Worm (Caenorhabditis elegans): ENCODE measurements around the gene F01D4.5.

F01D4.5 gene

ce11 chrIV:10483607-10484117 is at the start of gene F01D4.5, which contains the start of gene ced-5:
Gene F01D4.5 (minus strand): TSS chrIV:10483657.
Gene ced-5 (plus strand): TSS chrIV:10484110.
- TF ChIP-seq ets-4 (GFP tag; optimal IDR thresholded peaks at IDR 0.05) (no peak), bed-1 (GFP tag; IDR thresholded peaks at IDR 0.05) (0 out of 2 replicates have a peak, but pooled peaks have one; percentile 54), ztf-28 (GFP tag; IDR thresholded peaks at IDR 0.05) (0 out of 2 replicates have a peak, but pooled peaks have one; percentile 64), nhr-120 (GFP tag; IDR thresholded peaks at IDR 0.05) (no peak), lin-40 (tag; optimal IDR thresholded peaks at IDR 0.05) (peak; percentile 72), Y67H2A.10 (GFP tag; conservative IDR thresholded peaks at IDR 0.05) (0 out of 2 replicates have a peak, but pooled peaks have one; percentile 11), mcd-1 (GFP tag; IDR thresholded peaks at IDR 0.05) (peak; percentile 68), snpc-3.4 (tag; optimal IDR thresholded peaks at IDR 0.05) (no peak), let-526 (GFP tag; IDR thresholded peaks at IDR 0.05) (peak; percentile 79; the same call in 1 of the 2 replicates), ceh-27 (GFP tag; optimal IDR thresholded peaks at IDR 0.05) (peak; percentile 82), nhr-27 (tag; optimal IDR thresholded peaks at IDR 0.05) (no peak), tlf-1 (GFP tag; optimal IDR thresholded peaks at IDR 0.05) (peak; percentile 40), C17E4.6 (GFP tag; IDR thresholded peaks at IDR 0.05) (no peak), madf-3 (GFP tag; IDR thresholded peaks at IDR 0.05) (no peak), die-1 (tag; optimal IDR thresholded peaks at IDR 0.05) (no peak), ceh-91 (GFP tag; IDR thresholded peaks at IDR 0.05) (0 out of 2 replicates have a peak, but pooled peaks have one; percentile 22), F22D6.2 (tag; optimal IDR thresholded peaks at IDR 0.05) (peak; percentile 80), D2030.7 (GFP tag; IDR thresholded peaks at IDR 0.05) (peak; percentile 43; the same call in 1 of the 2 replicates), nhr-80 (tag; optimal IDR thresholded peaks at IDR 0.05) (peak; percentile 35), attf-3 (GFP tag; conservative IDR thresholded peaks at IDR 0.05) (no peak), F52B5.7 (tag; optimal IDR thresholded peaks at IDR 0.05) (peak; percentile 1), rcor-1 (GFP tag; IDR thresholded peaks at IDR 0.05) (peak; percentile 84), hlh-26 (GFP tag; conservative IDR thresholded peaks at IDR 0.05) (no peak), lin-35 (GFP tag; optimal IDR thresholded peaks at IDR 0.05) (peak in 1 of 3 experiments; percentile 54), unc-130 (GFP tag; optimal IDR thresholded peaks at IDR 0.05) (peak; percentile 93), atf-7 (tag; optimal IDR thresholded peaks at IDR 0.05) (peak; percentile 44), B0336.3 (GFP tag; IDR thresholded peaks at IDR 0.05) (no peak), zfh-2 (GFP tag; conservative IDR thresholded peaks at IDR 0.05) (no peak), mel-28 (tag; optimal IDR thresholded peaks at IDR 0.05; ENCODE audit: borderline replicate concordance) (no peak), F23B12.7 (tag; optimal IDR thresholded peaks at IDR 0.05; ENCODE audit: insufficient read depth) (peak; percentile 31), B0035.1 (tag; optimal IDR thresholded peaks at IDR 0.05) (peak; percentile 69), madf-6 (GFP tag; IDR thresholded peaks at IDR 0.05) (peak; percentile 81), bed-2 (GFP tag; IDR thresholded peaks at IDR 0.05) (peak; percentile 92), mxl-1 (tag; optimal IDR thresholded peaks at IDR 0.05) (no peak), lsl-1 (GFP tag; optimal IDR thresholded peaks at IDR 0.05) (peak; percentile 53), lin-26 (GFP tag; IDR thresholded peaks at IDR 0.05) (no peak), hsf-1 (GFP tag; IDR thresholded peaks at IDR 0.05) (no peak), attf-5 (GFP tag; optimal IDR thresholded peaks at IDR 0.05) (peak; percentile 48), attf-6 (GFP tag; IDR thresholded peaks at IDR 0.05) (no peak), F37B4.10 (GFP tag; IDR thresholded peaks at IDR 0.05) (no peak), cebp-1 (GFP tag; IDR thresholded peaks at IDR 0.05) (no peak), cebp-1 (tag; optimal IDR thresholded peaks at IDR 0.05) (peak; percentile 61), ztf-26 (tag; optimal IDR thresholded peaks at IDR 0.05) (peak; percentile 6), B0261.1 (tag; optimal IDR thresholded peaks at IDR 0.05) (peak; percentile 5), egl-18 (GFP tag; IDR thresholded peaks at IDR 0.05) (no peak), lir-1 (GFP tag; conservative IDR thresholded peaks at IDR 0.05) (peak; percentile 78), snpc-1.3 (tag; optimal IDR thresholded peaks at IDR 0.05; ENCODE audit: insufficient read depth) (no peak), aptf-2 (GFP tag; conservative IDR thresholded peaks at IDR 0.05) (peak; percentile 83)
